Worm (Caenorhabditis elegans) whole organism, young adult: ENCODE results near the gene pak-1.
A peak's percentile ranks its signal among the peaks of the same experiment; 100 is the strongest.

Source experiments
- B0035.1 ChIP-seq: sonication (generic microtip); optimal IDR thresholded peaks from 2 replicates; lab custom pipeline; 2016; ENCODE audit warnings: missing genetic modification characterization, mild to moderate bottlenecking, missing compliant biosample characterization, missing genotype, missing genetic modification reagents
- B0261.1 ChIP-seq: sonication (generic microtip); optimal IDR thresholded peaks from 2 replicates; lab custom pipeline; 2016; ENCODE audit warnings: mild to moderate bottlenecking, missing genetic modification characterization, moderate library complexity, missing compliant biosample characterization
- B0336.3 ChIP-seq: fragments of 200-800 bp; sonication (Bioruptor generic); IDR thresholded peaks from 2 replicates; pipeline ENCODE4 v1.3.6; 2022; ENCODE audit warnings: missing genetic modification characterization, missing compliant biosample characterization
- C17E4.6 ChIP-seq: fragments of 200-800 bp; sonication (Bioruptor generic); IDR thresholded peaks from 2 replicates; pipeline ENCODE4 v1.3.6; 2022; ENCODE audit warnings: missing genetic modification reagents, missing genetic modification characterization, missing compliant biosample characterization
- F10E7.11 ChIP-seq: sonication (generic microtip); optimal IDR thresholded peaks from 2 replicates; lab custom pipeline; 2017; ENCODE audit warnings: mild to moderate bottlenecking, missing genetic modification characterization, moderate library complexity, missing compliant biosample characterization
- F22D6.2 ChIP-seq: sonication (generic microtip); optimal IDR thresholded peaks from 2 replicates; lab custom pipeline; 2016; ENCODE audit warnings: mild to moderate bottlenecking, missing genetic modification characterization, missing compliant biosample characterization
- F57A8.1 ChIP-seq: fragments of 200-800 bp; sonication (Bioruptor generic); optimal IDR thresholded peaks from 2 replicates; lab custom pipeline; 2018; ENCODE audit warnings: mild to moderate bottlenecking, missing genetic modification characterization, moderate library complexity, missing compliant biosample characterization
- T07F8.4 ChIP-seq: sonication (generic microtip); optimal IDR thresholded peaks from 2 replicates; lab custom pipeline; 2016; ENCODE audit warnings: mild to moderate bottlenecking, missing genetic modification characterization, moderate library complexity, missing compliant biosample characterization
- Y53G8AR.9 ChIP-seq: fragments of 200-800 bp; sonication (Bioruptor generic); conservative IDR thresholded peaks from 2 replicates; pipeline ENCODE4 v1.3.6; 2022; ENCODE audit warnings: missing genetic modification reagents, missing genetic modification characterization, missing compliant biosample characterization
- Y56A3A.18 ChIP-seq: fragments of 200-800 bp; sonication (Bioruptor generic); IDR thresholded peaks from 2 replicates; pipeline ENCODE4 v1.3.6; 2022; ENCODE audit warnings: missing genetic modification reagents, missing genetic modification characterization, missing compliant biosample characterization
- ZK185.1 ChIP-seq: sonication (generic microtip); optimal IDR thresholded peaks from 2 replicates; lab custom pipeline; 2016; ENCODE audit warnings: mild to moderate bottlenecking, missing genetic modification characterization, missing compliant biosample characterization; ENCODE audit not compliant: poor library complexity, severe bottlenecking
- atf-7 ChIP-seq: sonication (generic microtip); optimal IDR thresholded peaks from 2 replicates; lab custom pipeline; 2017; ENCODE audit warnings: mild to moderate bottlenecking, missing genetic modification characterization, missing compliant biosample characterization
- attf-5 ChIP-seq: fragments of 200-800 bp; sonication (Bioruptor generic); optimal IDR thresholded peaks from 2 replicates; lab custom pipeline; 2018; ENCODE audit warnings: mild to moderate bottlenecking, missing genetic modification characterization, missing compliant biosample characterization
- ccch-3 ChIP-seq: fragments of 200-800 bp; sonication (Bioruptor generic); optimal IDR thresholded peaks from 2 replicates; lab custom pipeline; 2018; ENCODE audit warnings: mild to moderate bottlenecking, missing genetic modification characterization, missing compliant biosample characterization
- cebp-1 ChIP-seq, 2 experiments: fragments of 200-800 bp in 1 of 2; sonication (Bioruptor generic) in 1 of 2; sonication (generic microtip) in 1 of 2; IDR thresholded peaks in 1 of 2; optimal IDR thresholded peaks in 1 of 2; 2 replicates each; pipeline versions ENCODE4 v1.3.6 to Lab custom; 2017 to 2022; ENCODE audit warnings: missing compliant biosample characterization in 2 of 2, missing genetic modification characterization in 2 of 2, mild to moderate bottlenecking in 1 of 2, missing genetic modification reagents in 1 of 2, moderate library complexity in 1 of 2
- cebp-2 ChIP-seq: fragments of 200-800 bp; sonication (Bioruptor generic); IDR thresholded peaks from 2 replicates; pipeline ENCODE4 v1.3.6; 2022; ENCODE audit warnings: missing genetic modification characterization, missing compliant biosample characterization
- ceh-58 ChIP-seq: fragments of 200-800 bp; sonication (Bioruptor generic); IDR thresholded peaks from 2 replicates; pipeline ENCODE4 v1.3.6; 2022; ENCODE audit warnings: missing genetic modification characterization, missing compliant biosample characterization
- ceh-79 ChIP-seq: sonication (generic microtip); optimal IDR thresholded peaks from 2 replicates; lab custom pipeline; 2017; ENCODE audit warnings: mild to moderate bottlenecking, missing genetic modification characterization, missing compliant biosample characterization
- chd-7 ChIP-seq: sonication (generic microtip); optimal IDR thresholded peaks from 2 replicates; lab custom pipeline; 2016; ENCODE audit warnings: mild to moderate bottlenecking, missing genetic modification characterization, moderate library complexity, missing compliant biosample characterization
- die-1 ChIP-seq: sonication (generic microtip); optimal IDR thresholded peaks from 2 replicates; lab custom pipeline; 2016; ENCODE audit warnings: missing genotype, mild to moderate bottlenecking, missing genetic modification characterization, missing compliant biosample characterization
- dpff-1 ChIP-seq: sonication (generic microtip); optimal IDR thresholded peaks from 2 replicates; lab custom pipeline; 2017; ENCODE audit warnings: mild to moderate bottlenecking, missing genetic modification characterization, missing compliant biosample characterization
- egl-18 ChIP-seq: fragments of 200-800 bp; sonication (Bioruptor generic); IDR thresholded peaks from 2 replicates; pipeline ENCODE4 v1.3.6; 2022; ENCODE audit warnings: missing genetic modification reagents, missing genetic modification characterization, missing compliant biosample characterization
- him-1 ChIP-seq: sonication (generic microtip); optimal IDR thresholded peaks from 2 replicates; lab custom pipeline; 2016; ENCODE audit warnings: missing genotype, missing genetic modification reagents, missing genetic modification characterization, missing compliant biosample characterization
- hmg-1.2 ChIP-seq: fragments of 200-800 bp; sonication (Bioruptor generic); IDR thresholded peaks from 2 replicates; pipeline ENCODE4 v1.3.6; 2022; ENCODE audit warnings: missing genetic modification reagents, missing genetic modification characterization, missing compliant biosample characterization
- hmg-20 ChIP-seq: fragments of 200-800 bp; sonication (Bioruptor generic); IDR thresholded peaks from 2 replicates; pipeline ENCODE4 v1.3.6; 2022; ENCODE audit warnings: missing genetic modification reagents, missing genetic modification characterization, missing compliant biosample characterization
- hsf-1 ChIP-seq: fragments of 200-800 bp; sonication (Bioruptor generic); IDR thresholded peaks from 2 replicates; pipeline ENCODE4 v1.3.6; 2022; ENCODE audit warnings: missing genetic modification reagents, missing genetic modification characterization, missing compliant biosample characterization
- let-607 ChIP-seq, 2 experiments: fragments of 200-800 bp in 1 of 2; sonication (Bioruptor generic) in 1 of 2; sonication (generic microtip) in 1 of 2; optimal IDR thresholded peaks; 2 replicates each; lab custom pipeline; 2016 to 2018; ENCODE audit warnings: mild to moderate bottlenecking in 2 of 2, missing compliant biosample characterization in 2 of 2, missing genetic modification characterization in 2 of 2, moderate library complexity in 2 of 2, missing genotype in 1 of 2
- lir-1 ChIP-seq: fragments of 200-800 bp; sonication (Bioruptor generic); conservative IDR thresholded peaks from 2 replicates; pipeline ENCODE4 v1.3.6; 2022; ENCODE audit warnings: missing genetic modification reagents, missing genetic modification characterization, missing compliant biosample characterization
- madf-10 ChIP-seq: sonication (generic microtip); optimal IDR thresholded peaks from 2 replicates; lab custom pipeline; 2016; ENCODE audit warnings: mild to moderate bottlenecking, missing genetic modification characterization, missing compliant biosample characterization
- nfya-2 ChIP-seq: fragments of 200-800 bp; sonication (Bioruptor generic); IDR thresholded peaks from 2 replicates; pipeline ENCODE4 v1.3.6; 2022; ENCODE audit warnings: missing genetic modification reagents, missing genetic modification characterization, missing compliant biosample characterization
- nfyb-1 ChIP-seq: fragments of 200-800 bp; sonication (Bioruptor generic); IDR thresholded peaks from 2 replicates; pipeline ENCODE4 v1.3.6; 2022; ENCODE audit warnings: missing genetic modification reagents, missing genetic modification characterization, missing compliant biosample characterization
- nhr-179 ChIP-seq: sonication (generic microtip); optimal IDR thresholded peaks from 2 replicates; lab custom pipeline; 2016; ENCODE audit warnings: mild to moderate bottlenecking, missing genetic modification characterization, missing compliant biosample characterization
- nhr-90 ChIP-seq: sonication (generic microtip); optimal IDR thresholded peaks from 2 replicates; lab custom pipeline; 2016; ENCODE audit warnings: missing genotype, mild to moderate bottlenecking, missing genetic modification characterization, missing compliant biosample characterization
- repo-1 ChIP-seq: sonication (generic microtip); optimal IDR thresholded peaks from 2 replicates; lab custom pipeline; 2017; ENCODE audit warnings: mild to moderate bottlenecking, missing genetic modification characterization, missing compliant biosample characterization
- snpc-1.3 ChIP-seq: sonication (generic microtip); optimal IDR thresholded peaks from 2 replicates; lab custom pipeline; 2017; ENCODE audit warnings: missing genetic modification characterization, mild to moderate bottlenecking, missing compliant biosample characterization, antibody characterized with exemption, moderate library complexity, missing genotype, missing genetic modification reagents; ENCODE audit not compliant: insufficient read depth
- sptf-2 ChIP-seq: fragments of 200-800 bp; sonication (Bioruptor generic); optimal IDR thresholded peaks from 2 replicates; lab custom pipeline; 2018; ENCODE audit warnings: mild to moderate bottlenecking, missing genetic modification characterization, missing compliant biosample characterization
- tbp1 ChIP-seq: fragments of 200-800 bp; sonication (Bioruptor generic); optimal IDR thresholded peaks from 2 replicates; lab custom pipeline; 2018; ENCODE audit warnings: mild to moderate bottlenecking, missing genetic modification characterization, missing compliant biosample characterization
- tlf-1 ChIP-seq: fragments of 200-800 bp; sonication (Bioruptor generic); optimal IDR thresholded peaks from 2 replicates; lab custom pipeline; 2018; ENCODE audit warnings: mild to moderate bottlenecking, missing genetic modification characterization, missing compliant biosample characterization
- unc-130 ChIP-seq: sonication (generic microtip); optimal IDR thresholded peaks from 2 replicates; lab custom pipeline; 2016; ENCODE audit warnings: missing genetic modification reagents, missing genetic modification characterization, missing compliant biosample characterization
- unc-62 ChIP-seq: fragments of 150-350 bp; optimal IDR thresholded peaks from 2 replicates; lab custom pipeline; 2014; ENCODE audit warnings: missing biosample characterization, missing genetic modification reagents, missing genetic modification characterization
- zfh-2 ChIP-seq: fragments of 200-800 bp; sonication (Bioruptor generic); conservative IDR thresholded peaks from 2 replicates; pipeline ENCODE4 v1.3.6; 2022; ENCODE audit warnings: missing genetic modification reagents, missing genetic modification characterization, missing compliant biosample characterization
- ztf-18 ChIP-seq: sonication (generic microtip); optimal IDR thresholded peaks from 2 replicates; lab custom pipeline; 2016; ENCODE audit warnings: missing genotype, mild to moderate bottlenecking, missing genetic modification characterization, missing compliant biosample characterization
- ztf-28 ChIP-seq: fragments of 200-800 bp; sonication (Bioruptor generic); IDR thresholded peaks from 2 replicates; pipeline ENCODE4 v1.3.6; 2022; ENCODE audit warnings: missing genetic modification reagents, missing genetic modification characterization, missing compliant biosample characterization

Gene pak-1

DNA sequence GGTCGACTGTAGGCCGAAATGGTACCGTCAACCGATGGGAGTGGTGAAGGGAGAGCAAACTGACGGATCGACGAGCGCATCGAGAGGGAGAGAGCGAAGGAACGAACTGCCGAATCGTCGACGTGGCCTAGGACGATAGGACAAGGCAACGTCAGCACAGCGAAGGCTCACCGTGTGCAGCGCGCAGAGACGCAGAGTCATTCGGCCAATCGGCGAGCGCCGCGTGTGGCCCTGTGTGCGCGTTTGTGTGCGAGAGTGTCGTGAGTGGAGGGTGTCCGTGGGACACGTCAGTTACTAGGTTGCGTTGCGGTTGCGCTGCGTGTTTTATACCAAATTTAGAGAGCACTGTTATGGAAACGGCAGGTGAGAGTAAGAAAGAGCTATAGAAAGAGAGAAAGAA, 43.6 kb upstream of the pak-1 start, which contains the start of gene hsp-3 (continued):
- no peak for TF ChIP-seq snpc-1.3 (tag; lab: Kevin White, UChicago)
- TF ChIP-seq T07F8.4 (tag; lab: Kevin White, UChicago), result peak; percentile 36
- peak; percentile 98 for TF ChIP-seq B0336.3
- TF ChIP-seq lir-1 (GFP tag; lab: Robert Waterston, UW), result peak; percentile 95
- peak; percentile 94 for TF ChIP-seq Y53G8AR.9 (GFP tag; lab: Robert Waterston, UW)
- TF ChIP-seq Y56A3A.18 (GFP tag; lab: Robert Waterston, UW), result peak; percentile 80
- TF ChIP-seq unc-62 (GFP tag; lab: Kevin White, UChicago), result peak; percentile 86
- TF ChIP-seq hmg-20 (GFP tag; lab: Robert Waterston, UW), result no peak
- TF ChIP-seq hmg-1.2 (GFP tag; lab: Robert Waterston, UW), result peak; percentile 95
- TF ChIP-seq him-1 (tag; lab: Kevin White, UChicago), result no peak
- TF ChIP-seq F57A8.1 (GFP tag; lab: Kevin White, UChicago), result no peak
- TF ChIP-seq repo-1, result peak; percentile 88
- peak; percentile 94 for TF ChIP-seq tlf-1 (GFP tag; lab: Kevin White, UChicago)
- peak; percentile 100 for TF ChIP-seq zfh-2 (GFP tag; lab: Robert Waterston, UW)
- TF ChIP-seq nhr-179 (tag; lab: Kevin White, UChicago), result peak; percentile 59
- TF ChIP-seq tbp1 (GFP tag; lab: Kevin White, UChicago), result peak; percentile 73
- 0 out of 2 replicates have a peak, but pooled peaks have one; percentile 62 for TF ChIP-seq ztf-28
- TF ChIP-seq egl-18 (GFP tag; lab: Robert Waterston, UW), result peak; percentile 82; the same call in 1 of the 2 replicates
- peak; percentile 99 for TF ChIP-seq nfya-2 (GFP tag; lab: Robert Waterston, UW)
- peak; percentile 5 for TF ChIP-seq ceh-79 (tag; lab: Kevin White, UChicago)
- TF ChIP-seq cebp-2 (GFP tag; lab: Robert Waterston, UW), result no peak
- TF ChIP-seq nfyb-1 (GFP tag; lab: Robert Waterston, UW), result peak; percentile 100
- no peak for TF ChIP-seq dpff-1
- TF ChIP-seq atf-7, result peak; percentile 96

DNA sequence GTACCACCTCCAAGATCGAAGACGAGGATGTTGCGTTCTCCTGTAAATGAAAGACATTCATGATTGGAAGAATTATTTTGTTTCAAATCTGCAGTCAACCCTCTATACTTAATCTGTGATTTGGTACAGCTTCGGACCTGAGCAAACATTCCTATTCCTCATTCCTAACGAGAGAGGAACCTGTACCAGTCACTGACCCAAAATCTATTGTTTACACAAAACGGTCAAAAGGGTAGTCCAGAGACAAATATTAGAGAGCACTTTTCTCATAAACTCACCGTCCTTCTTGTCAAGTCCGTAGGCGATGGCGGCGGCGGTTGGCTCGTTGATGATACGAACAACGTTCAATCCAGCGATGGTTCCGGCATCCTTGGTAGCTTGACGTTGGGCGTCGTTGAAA, 42.4 kb upstream of the pak-1 start:
- TF ChIP-seq cebp-1 (GFP tag; IDR thresholded peaks at IDR 0.05; lab: Robert Waterston, UW) (no peak), cebp-1 (tag; optimal IDR thresholded peaks at IDR 0.05; lab: Kevin White, UChicago) (no peak), Y56A3A.18 (GFP tag; lab: Robert Waterston, UW) (no peak), F22D6.2 (tag; lab: Kevin White, UChicago) (no peak), ZK185.1 (tag; lab: Kevin White, UChicago) (no peak), ztf-18 (tag; lab: Kevin White, UChicago) (no peak), repo-1 (no peak), ceh-58 (GFP tag; lab: Robert Waterston, UW) (no peak), unc-130 (GFP tag; lab: Kevin White, UChicago) (no peak), F57A8.1 (GFP tag; lab: Kevin White, UChicago) (no peak), attf-5 (GFP tag; lab: Kevin White, UChicago) (no peak), B0261.1 (tag; lab: Kevin White, UChicago) (no peak), Y53G8AR.9 (GFP tag; lab: Robert Waterston, UW) (no peak), ccch-3 (no peak), hsf-1 (GFP tag; lab: Robert Waterston, UW) (no peak), F10E7.11 (no peak)
- TF ChIP-seq, all 124 proteins: peak for 0

DNA sequence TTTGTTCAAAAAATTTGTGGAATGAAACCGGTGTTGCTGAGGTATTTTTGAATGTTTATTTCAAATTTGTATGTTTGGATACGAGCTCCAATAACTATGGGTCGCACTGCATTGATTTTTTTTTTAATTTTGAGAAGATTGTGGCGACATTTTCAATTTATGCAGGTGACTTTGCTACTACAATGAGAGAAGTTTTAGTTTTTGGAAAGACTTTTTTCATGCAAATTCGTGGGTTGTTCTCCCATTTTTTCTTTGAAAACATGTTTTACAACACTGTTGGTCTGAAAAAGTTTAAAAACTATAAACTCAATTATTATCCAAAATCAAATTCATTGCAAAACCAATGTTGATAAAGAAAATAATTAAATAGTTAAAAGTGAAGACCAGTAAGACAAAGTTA, 40.3 kb upstream of the pak-1 start:
- TF ChIP-seq tlf-1 (GFP tag; lab: Kevin White, UChicago), result peak; percentile 54
- peak; percentile 22 for TF ChIP-seq F22D6.2 (tag; lab: Kevin White, UChicago)
- no peak for TF ChIP-seq B0035.1
- TF ChIP-seq chd-7 (tag; lab: Kevin White, UChicago), result no peak
- no peak for TF ChIP-seq C17E4.6 (GFP tag; lab: Robert Waterston, UW)
- peak; percentile 41 for TF ChIP-seq atf-7
- TF ChIP-seq ceh-79 (tag; lab: Kevin White, UChicago), result no peak
- TF ChIP-seq die-1 (tag; lab: Kevin White, UChicago), result peak; percentile 20
- TF ChIP-seq let-607 (tag; optimal IDR thresholded peaks at IDR 0.05; lab: Kevin White, UChicago), result peak; percentile 7 to 42
- TF ChIP-seq madf-10 (tag; lab: Kevin White, UChicago), result peak; percentile 61
- 0 out of 2 replicates have a peak, but pooled peaks have one; percentile 23 for TF ChIP-seq B0336.3
- TF ChIP-seq Y56A3A.18 (GFP tag; lab: Robert Waterston, UW), result peak; percentile 18; the same call in 1 of the 2 replicates
- no peak for TF ChIP-seq nhr-90 (tag; lab: Kevin White, UChicago)
- TF ChIP-seq snpc-1.3 (tag; lab: Kevin White, UChicago), result no peak
- peak; percentile 12 for TF ChIP-seq sptf-2 (GFP tag; lab: Kevin White, UChicago)
- TF ChIP-seq Y53G8AR.9 (GFP tag; lab: Robert Waterston, UW), result 0 out of 2 replicates have a peak, but pooled peaks have one; percentile 39
- TF ChIP-seq, all 124 proteins: peak for 10
